Worm (Caenorhabditis elegans) whole organism, late embryonic: Measurements from ENCODE around the gene C16C8.25.

ENCODE experiments used
- ceh-19 ChIP-seq: fragments of 200-800 bp; sonication (Bioruptor generic); optimal IDR thresholded peaks from 2 replicates; lab custom pipeline; 2018; ENCODE audit warnings: mild to moderate bottlenecking, missing genetic modification characterization, missing compliant biosample characterization
- ceh-24 ChIP-seq: sonication (generic microtip); optimal IDR thresholded peaks from 2 replicates; lab custom pipeline; 2016; ENCODE audit warnings: mild to moderate bottlenecking, missing genetic modification characterization, missing compliant biosample characterization
- ceh-30 ChIP-seq: fragments of 150-350 bp; optimal IDR thresholded peaks from 2 replicates; lab custom pipeline; 2014; ENCODE audit warnings: missing biosample characterization, missing genetic modification characterization
- ceh-34 ChIP-seq: sonication (generic microtip); optimal IDR thresholded peaks from 2 replicates; lab custom pipeline; 2016; ENCODE audit warnings: mild to moderate bottlenecking, missing genetic modification characterization, missing compliant biosample characterization
- pag-3 ChIP-seq: sonication (generic microtip); optimal IDR thresholded peaks from 2 replicates; lab custom pipeline; 2016; ENCODE audit warnings: missing compliant biosample characterization, missing genetic modification characterization, borderline replicate concordance
- zip-5 ChIP-seq: sonication (generic microtip); optimal IDR thresholded peaks from 2 replicates; lab custom pipeline; 2016; ENCODE audit warnings: missing genetic modification characterization, missing compliant biosample characterization

DNA sequence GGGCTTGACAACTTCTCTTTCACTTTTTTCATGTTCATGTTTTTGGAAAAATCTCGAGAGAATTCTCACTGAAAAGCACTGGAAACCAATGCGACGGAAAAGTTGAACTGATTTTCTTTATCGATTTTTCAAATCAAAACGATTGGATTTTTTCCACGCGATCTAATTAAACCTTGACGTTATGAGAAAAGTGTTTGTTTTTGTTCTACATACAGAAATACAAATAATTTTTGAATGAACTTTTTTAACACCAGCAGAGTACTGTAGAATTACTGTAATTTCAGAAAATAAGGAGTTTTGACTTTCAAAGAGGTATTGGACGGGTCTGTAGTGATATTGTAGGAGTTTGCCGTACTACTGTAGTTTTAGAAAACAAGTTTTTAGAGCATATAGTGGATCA, 46.2 kb upstream of the C16C8.25 start, which contains the start of gene nep-10:
- no peak for TF ChIP-seq ceh-19 (GFP tag; lab: Kevin White, UChicago)
- no peak for TF ChIP-seq ceh-24 (tag; lab: Kevin White, UChicago)
- no peak for TF ChIP-seq ceh-30 (tag; lab: Kevin White, UChicago)
- TF ChIP-seq pag-3 (tag; lab: Kevin White, UChicago), result no peak
- TF ChIP-seq zip-5, result no peak
- no peak for TF ChIP-seq ceh-34 (tag; lab: Kevin White, UChicago)
